Worm (Caenorhabditis elegans) whole organism, midembryonic: Measurements from ENCODE around the gene B0457.6.
A peak's percentile ranks its signal among the peaks of the same experiment; 100 is the strongest.

Experiments used
- cog-1 ChIP-seq: sonication (generic microtip); optimal IDR thresholded peaks from 2 replicates; lab custom pipeline; 2016; ENCODE audit warnings: missing genetic modification characterization, missing compliant biosample characterization
- klf-2 ChIP-seq: fragments of 200-800 bp; sonication (Bioruptor generic); conservative IDR thresholded peaks from 2 replicates; pipeline ENCODE4 v1.3.6; 2022; ENCODE audit warnings: missing genetic modification reagents, missing genetic modification characterization, missing compliant biosample characterization
- med-1 ChIP-seq: sonication (generic microtip); optimal IDR thresholded peaks from 2 replicates; lab custom pipeline; 2017; ENCODE audit warnings: missing genetic modification characterization, mild to moderate bottlenecking, missing compliant biosample characterization, antibody characterized with exemption, missing genetic modification reagents; ENCODE audit not compliant: insufficient read depth
- ref-1 ChIP-seq: fragments of 200-800 bp; sonication (Bioruptor generic); conservative IDR thresholded peaks from 2 replicates; pipeline ENCODE4 v1.3.6; 2022; ENCODE audit warnings: missing genetic modification reagents, missing genetic modification characterization, missing compliant biosample characterization
- ztf-29 ChIP-seq: fragments of 200-800 bp; sonication (Bioruptor generic); IDR thresholded peaks from 2 replicates; pipeline ENCODE4 v1.3.6; 2022; ENCODE audit warnings: missing genetic modification reagents, missing genetic modification characterization, missing compliant biosample characterization

DNA sequence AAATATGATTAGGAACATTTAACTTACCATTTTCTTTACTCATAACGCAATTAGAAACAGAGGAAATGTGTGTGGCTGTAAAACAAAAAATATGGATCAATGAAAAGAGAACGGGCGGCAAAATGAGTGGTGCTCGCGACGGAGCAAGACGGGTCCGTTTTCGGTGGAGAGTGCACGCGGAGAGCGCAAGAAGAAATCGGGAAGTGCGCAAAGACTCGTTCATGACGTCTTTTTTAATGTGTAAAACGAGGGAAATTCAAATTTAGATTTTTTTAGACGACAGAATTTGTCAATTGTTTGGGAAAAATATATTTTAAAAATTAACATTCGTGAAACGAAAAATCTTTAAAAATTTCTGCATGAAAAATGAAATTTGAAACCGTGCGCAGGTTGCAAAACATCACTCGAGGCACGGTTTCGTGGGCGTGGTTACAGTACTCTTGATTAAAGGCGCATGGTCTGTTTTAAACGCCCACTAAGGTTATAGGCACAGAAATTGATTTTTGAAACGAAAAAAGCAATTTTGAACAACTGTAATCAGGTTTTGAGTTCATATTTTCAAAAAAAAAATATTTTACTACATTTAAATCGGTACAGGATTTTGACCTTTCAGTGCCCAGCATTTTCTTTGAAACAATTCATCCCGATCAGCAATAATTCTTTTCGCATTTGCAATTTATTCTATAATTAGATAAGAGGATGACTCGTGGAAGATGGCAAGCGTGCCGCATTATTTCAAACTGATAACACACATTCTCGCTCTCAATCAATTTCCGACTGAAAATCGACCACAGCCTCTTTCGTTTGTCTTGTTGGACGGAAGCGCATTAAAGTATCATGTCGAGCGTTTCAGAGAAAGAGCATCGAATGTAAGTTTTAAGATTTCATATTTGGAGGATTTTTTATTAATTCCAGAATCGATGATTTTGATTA, 47.3 kb downstream of the B0457.6 start, which contains the start of the genes szy-20 and C18E9.5:
- TF ChIP-seq ztf-29 (GFP tag; lab: Robert Waterston, UW) (no peak), cog-1 (tag; lab: Kevin White, UChicago) (peak; percentile 40), ref-1 (GFP tag; lab: Robert Waterston, UW) (no peak), klf-2 (GFP tag; lab: Robert Waterston, UW) (no peak), med-1 (no peak)
